Worm (Caenorhabditis elegans): ENCODE results near the gene lron-14.

ce11 chrIV:9536124-9536523 is 30.3 kb downstream of the lron-14 start:
- TF ChIP-seq elt-3 (tag; optimal IDR thresholded peaks at IDR 0.05) (no peak), unc-62 (GFP tag; optimal IDR thresholded peaks at IDR 0.05) (no peak), snpc-4 (tag; optimal IDR thresholded peaks at IDR 0.05) (no peak), fos-1 (tag; optimal IDR thresholded peaks at IDR 0.05) (no peak), crh-2 (tag; optimal IDR thresholded peaks at IDR 0.05) (no peak)

Measured in whole organism, L2 larva.